Worm (Caenorhabditis elegans) whole organism, late embryonic: ENCODE results near the gene C05C10.7.

Experiments used
- F13H6.1 ChIP-seq: sonication (generic microtip); optimal IDR thresholded peaks from 2 replicates; lab custom pipeline; 2016; ENCODE audit warnings: missing genetic modification characterization, missing compliant biosample characterization
- K02D7.2 ChIP-seq: sonication (generic microtip); optimal IDR thresholded peaks from 2 replicates; lab custom pipeline; 2017; ENCODE audit warnings: mild to moderate bottlenecking, missing genetic modification characterization, missing compliant biosample characterization
- K09A11.1 ChIP-seq: sonication (generic microtip); optimal IDR thresholded peaks from 2 replicates; lab custom pipeline; 2017; ENCODE audit warnings: antibody characterized with exemption, mild to moderate bottlenecking, missing genetic modification characterization, missing compliant biosample characterization; ENCODE audit not compliant: insufficient read depth
- T23F11.4 ChIP-seq: fragments of 200-800 bp; sonication (Bioruptor generic); optimal IDR thresholded peaks from 2 replicates; lab custom pipeline; 2018; ENCODE audit warnings: mild to moderate bottlenecking, missing genetic modification characterization, missing compliant biosample characterization
- Y22D7AL.16 ChIP-seq: sonication (generic microtip); optimal IDR thresholded peaks from 2 replicates; lab custom pipeline; 2016; ENCODE audit warnings: missing genetic modification characterization, missing compliant biosample characterization
- ahr-1 ChIP-seq: sonication (generic microtip); optimal IDR thresholded peaks from 2 replicates; lab custom pipeline; 2016; ENCODE audit warnings: missing genetic modification characterization, missing compliant biosample characterization
- ceh-18 ChIP-seq: sonication (generic microtip); optimal IDR thresholded peaks from 2 replicates; lab custom pipeline; 2016; ENCODE audit warnings: missing genetic modification characterization, missing compliant biosample characterization
- ceh-19 ChIP-seq: fragments of 200-800 bp; sonication (Bioruptor generic); optimal IDR thresholded peaks from 2 replicates; lab custom pipeline; 2018; ENCODE audit warnings: mild to moderate bottlenecking, missing genetic modification characterization, missing compliant biosample characterization
- ceh-24 ChIP-seq: sonication (generic microtip); optimal IDR thresholded peaks from 2 replicates; lab custom pipeline; 2016; ENCODE audit warnings: mild to moderate bottlenecking, missing genetic modification characterization, missing compliant biosample characterization
- ceh-34 ChIP-seq: sonication (generic microtip); optimal IDR thresholded peaks from 2 replicates; lab custom pipeline; 2016; ENCODE audit warnings: mild to moderate bottlenecking, missing genetic modification characterization, missing compliant biosample characterization
- ceh-45 ChIP-seq: fragments of 200-800 bp; sonication (Bioruptor generic); IDR thresholded peaks from 2 replicates; pipeline ENCODE4 v1.3.6; 2022; ENCODE audit warnings: missing genetic modification reagents, missing genetic modification characterization, missing compliant biosample characterization
- ceh-6 ChIP-seq: fragments of 200-800 bp; sonication (Bioruptor generic); optimal IDR thresholded peaks from 2 replicates; lab custom pipeline; 2018; ENCODE audit warnings: mild to moderate bottlenecking, missing genetic modification characterization, missing compliant biosample characterization
- che-1 ChIP-seq: sonication (generic microtip); optimal IDR thresholded peaks from 2 replicates; lab custom pipeline; 2016; ENCODE audit warnings: mild to moderate bottlenecking, missing genetic modification characterization, missing compliant biosample characterization
- dve-1 ChIP-seq: sonication (generic microtip); optimal IDR thresholded peaks from 2 replicates; lab custom pipeline; 2017; ENCODE audit warnings: antibody characterized with exemption, mild to moderate bottlenecking, missing genetic modification characterization, missing compliant biosample characterization
- elt-4 ChIP-seq: sonication (generic microtip); optimal IDR thresholded peaks from 2 replicates; lab custom pipeline; 2016; ENCODE audit warnings: missing genetic modification characterization, missing compliant biosample characterization
- ets-4 ChIP-seq: sonication (generic microtip); optimal IDR thresholded peaks from 2 replicates; lab custom pipeline; 2016; ENCODE audit warnings: missing genetic modification characterization, missing compliant biosample characterization
- fkh-6 ChIP-seq: sonication (generic microtip); optimal IDR thresholded peaks from 2 replicates; lab custom pipeline; 2016; ENCODE audit warnings: missing genetic modification characterization, missing compliant biosample characterization
- hlh-13 ChIP-seq: fragments of 200-800 bp; sonication (Bioruptor generic); optimal IDR thresholded peaks from 2 replicates; lab custom pipeline; 2018; ENCODE audit warnings: mild to moderate bottlenecking, missing genetic modification characterization, missing compliant biosample characterization
- hlh-30 ChIP-seq: sonication (generic microtip); optimal IDR thresholded peaks from 2 replicates; lab custom pipeline; 2017; ENCODE audit warnings: antibody characterized with exemption, missing genetic modification characterization, missing compliant biosample characterization; ENCODE audit not compliant: insufficient read depth
- lin-11 ChIP-seq: fragments of 200-800 bp; sonication (Bioruptor generic); optimal IDR thresholded peaks from 2 replicates; lab custom pipeline; 2018; ENCODE audit warnings: mild to moderate bottlenecking, missing genetic modification characterization, missing compliant biosample characterization
- mec-3 ChIP-seq: sonication (generic microtip); optimal IDR thresholded peaks from 2 replicates; lab custom pipeline; 2016; ENCODE audit warnings: borderline replicate concordance, missing genetic modification characterization, missing compliant biosample characterization
- nfya-1 ChIP-seq: sonication (generic microtip); optimal IDR thresholded peaks from 2 replicates; lab custom pipeline; 2017; ENCODE audit warnings: missing genetic modification characterization, mild to moderate bottlenecking, missing compliant biosample characterization, antibody characterized with exemption, moderate library complexity
- nhr-232 ChIP-seq: sonication (generic microtip); optimal IDR thresholded peaks from 2 replicates; lab custom pipeline; 2016; ENCODE audit warnings: missing genetic modification characterization, missing compliant biosample characterization
- odd-2 ChIP-seq: sonication (generic microtip); optimal IDR thresholded peaks from 2 replicates; lab custom pipeline; 2017; ENCODE audit warnings: antibody characterized with exemption, mild to moderate bottlenecking, missing genetic modification characterization, missing compliant biosample characterization
- pax-1 ChIP-seq: fragments of 150-350 bp; optimal IDR thresholded peaks from 2 replicates; lab custom pipeline; 2014; ENCODE audit warnings: missing biosample characterization, missing genetic modification characterization
- pha-2 ChIP-seq: sonication (generic microtip); optimal IDR thresholded peaks from 2 replicates; lab custom pipeline; 2017; ENCODE audit warnings: mild to moderate bottlenecking, missing genetic modification characterization, missing compliant biosample characterization
- pqm-1 ChIP-seq: sonication (generic microtip); optimal IDR thresholded peaks from 2 replicates; lab custom pipeline; 2016; ENCODE audit warnings: missing genetic modification characterization, missing compliant biosample characterization
- ref-2 ChIP-seq: sonication (generic microtip); optimal IDR thresholded peaks from 2 replicates; lab custom pipeline; 2016; ENCODE audit warnings: missing genetic modification characterization, missing compliant biosample characterization
- sdc-2 ChIP-seq: sonication (generic microtip); optimal IDR thresholded peaks from 2 replicates; lab custom pipeline; 2016; ENCODE audit warnings: missing genotype, missing genetic modification characterization, missing compliant biosample characterization
- sox-2 ChIP-seq: fragments of 200-800 bp; sonication (Bioruptor generic); IDR thresholded peaks from 2 replicates; pipeline ENCODE4 v1.3.6; 2022; ENCODE audit warnings: missing genetic modification reagents, missing genetic modification characterization, missing compliant biosample characterization
- sox-4 ChIP-seq: sonication (generic microtip); optimal IDR thresholded peaks from 2 replicates; lab custom pipeline; 2017; ENCODE audit warnings: mild to moderate bottlenecking, missing genetic modification characterization, inconsistent platforms, missing compliant biosample characterization
- syd-9 ChIP-seq: sonication (generic microtip); optimal IDR thresholded peaks from 2 replicates; lab custom pipeline; 2016; ENCODE audit warnings: mild to moderate bottlenecking, missing genetic modification characterization, moderate library complexity, missing compliant biosample characterization
- tbx-2 ChIP-seq: sonication (generic microtip); optimal IDR thresholded peaks from 2 replicates; lab custom pipeline; 2016; ENCODE audit warnings: missing genetic modification characterization, missing compliant biosample characterization
- unc-3 ChIP-seq, 2 experiments: fragments of 200-800 bp in 1 of 2; sonication (Bioruptor generic) in 1 of 2; sonication (generic microtip) in 1 of 2; conservative IDR thresholded peaks in 1 of 2; optimal IDR thresholded peaks in 1 of 2; 2 replicates each; pipeline versions ENCODE4 v1.3.6 to Lab custom; 2016 to 2022; ENCODE audit warnings: missing compliant biosample characterization in 2 of 2, missing genetic modification characterization in 2 of 2, missing genetic modification reagents in 1 of 2
- zip-5 ChIP-seq: sonication (generic microtip); optimal IDR thresholded peaks from 2 replicates; lab custom pipeline; 2016; ENCODE audit warnings: missing genetic modification characterization, missing compliant biosample characterization
- ztf-16 ChIP-seq: sonication (generic microtip); optimal IDR thresholded peaks from 2 replicates; lab custom pipeline; 2017; ENCODE audit warnings: missing genetic modification characterization, missing compliant biosample characterization

The C05C10.7 gene

ce11 chrII:9967999-9968706, 29.4 kb upstream of the C05C10.7 start, which contains the start of the genes R53.4 and psf-1 (continued):
- TF ChIP-seq unc-3 (GFP tag; conservative IDR thresholded peaks at IDR 0.05; lab: Robert Waterston, UW) (no peak), unc-3 (tag; optimal IDR thresholded peaks at IDR 0.05; lab: Kevin White, UChicago) (no peak), pha-2 (tag; lab: Kevin White, UChicago) (no peak), ref-2 (tag; lab: Kevin White, UChicago) (no peak), fkh-6 (tag; lab: Kevin White, UChicago) (no peak), nfya-1 (tag; lab: Kevin White, UChicago) (no peak), mec-3 (no peak), ceh-19 (GFP tag; lab: Kevin White, UChicago) (no peak), nhr-232 (no peak), ceh-24 (tag; lab: Kevin White, UChicago) (no peak), pqm-1 (no peak), sox-4 (tag; lab: Kevin White, UChicago) (no peak), lin-11 (no peak), ceh-18 (no peak), hlh-13 (GFP tag; lab: Kevin White, UChicago) (no peak), dve-1 (tag; lab: Kevin White, UChicago) (no peak), zip-5 (tag; lab: Kevin White, UChicago) (no peak), ceh-45 (no peak), ceh-6 (GFP tag; lab: Kevin White, UChicago) (no peak)

- TF ChIP-seq che-1 (tag; lab: Kevin White, UChicago) (no peak), pqm-1 (no peak), ceh-34 (tag; lab: Kevin White, UChicago) (no peak), ztf-16 (tag; lab: Kevin White, UChicago) (no peak), pha-2 (tag; lab: Kevin White, UChicago) (no peak), sdc-2 (no peak), nhr-232 (no peak), sox-2 (no peak)
Observed at ce11 chrII:9966954-9967353, 28.2 kb upstream of the C05C10.7 start, which contains the start of gene dtmk-1. Gene dtmk-1 (minus strand): TSS chrII:9967099.

ce11 chrII:9965325-9965724, 26.6 kb upstream of the C05C10.7 start:
- TF ChIP-seq ceh-6 (GFP tag; lab: Kevin White, UChicago): no peak
- no peak for TF ChIP-seq ahr-1 (tag; lab: Kevin White, UChicago)

- TF ChIP-seq ets-4 (no peak), che-1 (tag; lab: Kevin White, UChicago) (no peak), K02D7.2 (tag; lab: Kevin White, UChicago) (no peak), ceh-18 (no peak), syd-9 (no peak), unc-3 (GFP tag; conservative IDR thresholded peaks at IDR 0.05; lab: Robert Waterston, UW) (no peak), unc-3 (tag; optimal IDR thresholded peaks at IDR 0.05; lab: Kevin White, UChicago) (no peak), ceh-19 (GFP tag; lab: Kevin White, UChicago) (no peak), odd-2 (tag; lab: Kevin White, UChicago) (no peak), nhr-232 (no peak), T23F11.4 (GFP tag; lab: Kevin White, UChicago) (no peak), elt-4 (tag; lab: Kevin White, UChicago) (no peak), F13H6.1 (no peak), pax-1 (tag; lab: Kevin White, UChicago) (no peak), sox-2 (no peak)
- TF ChIP-seq, all 69 proteins: peak for 0
Observed at ce11 chrII:9963808-9964207, 25.0 kb upstream of the C05C10.7 start.

- TF ChIP-seq K02D7.2 (tag; lab: Kevin White, UChicago): no peak
- peak; percentile 36 for TF ChIP-seq hlh-30 (tag; lab: Kevin White, UChicago)
- TF ChIP-seq K09A11.1 (tag; lab: Kevin White, UChicago): no peak
- TF ChIP-seq nfya-1 (tag; lab: Kevin White, UChicago): peak; percentile 23
- TF ChIP-seq Y22D7AL.16 (tag; lab: Kevin White, UChicago): no peak
- TF ChIP-seq ref-2 (tag; lab: Kevin White, UChicago): peak; percentile 10
- peak; percentile 12 for TF ChIP-seq tbx-2 (tag; lab: Kevin White, UChicago)
- TF ChIP-seq, all 69 proteins: peak for 4
Observed at ce11 chrII:9960127-9960526, 21.4 kb upstream of the C05C10.7 start.
